Worm (Caenorhabditis elegans) whole organism, young adult: ENCODE measurements around the gene mtm-3.

Experiments used
- ceh-100 ChIP-seq: fragments of 200-800 bp; sonication (Bioruptor generic); IDR thresholded peaks from 2 replicates; pipeline ENCODE4 v1.3.6; 2022; ENCODE audit warnings: missing genetic modification reagents, missing genetic modification characterization, missing compliant biosample characterization
- ceh-91 ChIP-seq: fragments of 200-800 bp; sonication (Bioruptor generic); IDR thresholded peaks from 2 replicates; pipeline ENCODE4 v1.3.6; 2022; ENCODE audit warnings: missing genetic modification reagents, missing genetic modification characterization, missing compliant biosample characterization
- mcd-1 ChIP-seq: fragments of 200-800 bp; sonication (Bioruptor generic); IDR thresholded peaks from 2 replicates; pipeline ENCODE4 v1.3.6; 2022; ENCODE audit warnings: missing genetic modification reagents, missing genetic modification characterization, missing compliant biosample characterization
- zfh-2 ChIP-seq: fragments of 200-800 bp; sonication (Bioruptor generic); conservative IDR thresholded peaks from 2 replicates; pipeline ENCODE4 v1.3.6; 2022; ENCODE audit warnings: missing genetic modification reagents, missing genetic modification characterization, missing compliant biosample characterization
- ztf-18 ChIP-seq: sonication (generic microtip); optimal IDR thresholded peaks from 2 replicates; lab custom pipeline; 2016; ENCODE audit warnings: missing genotype, mild to moderate bottlenecking, missing genetic modification characterization, missing compliant biosample characterization

DNA sequence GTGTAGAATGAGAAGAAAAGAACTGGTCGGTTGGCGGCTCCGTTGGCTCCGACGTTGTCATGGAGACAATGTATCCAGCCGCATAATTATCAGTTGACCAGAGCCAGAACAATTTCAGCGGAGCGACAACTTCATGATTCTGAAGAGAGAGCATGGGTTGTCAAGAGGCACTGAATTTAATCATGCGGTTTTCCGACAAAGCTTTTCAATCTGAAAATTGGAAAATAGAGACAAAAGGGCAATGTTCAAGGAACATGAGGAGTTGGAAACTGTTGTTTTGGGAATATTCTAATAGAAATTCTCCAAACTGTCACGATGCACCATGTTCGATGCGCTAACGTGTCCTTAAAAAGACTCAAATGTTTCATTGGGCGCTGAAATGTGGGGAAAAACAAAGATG is 4.2 kb upstream of the mtm-3 start, which contains the start of gene xbx-5:
- TF ChIP-seq ztf-18 (tag; lab: Kevin White, UChicago), result no peak
- TF ChIP-seq mcd-1 (GFP tag; lab: Robert Waterston, UW), result no peak
- TF ChIP-seq ceh-91 (GFP tag; lab: Robert Waterston, UW), result no peak
- TF ChIP-seq zfh-2 (GFP tag; lab: Robert Waterston, UW), result no peak
- TF ChIP-seq ceh-100 (GFP tag; lab: Robert Waterston, UW), result no peak
